Fruit fly (Drosophila melanogaster) whole organism, pupa: ENCODE data around the gene CG5969.

Source experiments
- CG4496 ChIP-seq: fragments of 200-800 bp; sonication (Bioruptor generic); IDR thresholded peaks from 3 replicates; pipeline ENCODE4 v1.3.6; 2022; ENCODE audit warnings: missing biosample characterization, missing genetic modification characterization
- CG8159 ChIP-seq: fragments of 200-800 bp; sonication (Bioruptor generic); optimal IDR thresholded peaks from 3 replicates; lab custom pipeline; 2018; ENCODE audit warnings: missing biosample characterization, mild to moderate bottlenecking, missing genetic modification characterization, moderate library complexity
- CG9948 ChIP-seq: fragments of 200-800 bp; sonication (Bioruptor generic); optimal IDR thresholded peaks from 2 replicates; lab custom pipeline; 2018; ENCODE audit warnings: missing biosample characterization, mild to moderate bottlenecking, missing genetic modification characterization, moderate library complexity
- D1 ChIP-seq: fragments of 200-800 bp; sonication (Bioruptor generic); optimal IDR thresholded peaks from 2 replicates; lab custom pipeline; 2018; ENCODE audit warnings: missing biosample characterization, mild to moderate bottlenecking, missing genetic modification characterization, moderate library complexity

dm6 chr3L:20452813-20453682 lies 20.5 kb upstream of the CG5969 start, which contains the start of gene CG5199:
- peak; percentile 43 for TF ChIP-seq CG9948 (tag; lab: Kevin White, UChicago)
- TF ChIP-seq D1 (tag; lab: Kevin White, UChicago) = no peak
- TF ChIP-seq CG8159 (tag; lab: Kevin White, UChicago) = peak; percentile 64
- 0 out of 3 replicates have a peak, but pooled peaks have one; percentile 35 for TF ChIP-seq CG4496
